Fruit fly (Drosophila melanogaster): ENCODE measurements around the gene CG8620.

dm6 chr3L:7153634-7154033 is 4.3 kb upstream of the CG8620 start:
- TF ChIP-seq CG17186 (GFP tag; optimal IDR thresholded peaks at IDR 0.05) (no peak), dm (GFP tag; optimal IDR thresholded peaks at IDR 0.05) (no peak), gcm (GFP tag; optimal IDR thresholded peaks at IDR 0.05) (no peak), CG10366 (GFP tag; IDR thresholded peaks at IDR 0.05) (no peak), Oli (tag; optimal IDR thresholded peaks at IDR 0.05) (peak; percentile 22), CG15696 (tag; optimal IDR thresholded peaks at IDR 0.05) (no peak), CG15269 (tag; optimal IDR thresholded peaks at IDR 0.05) (peak; percentile 11), CG6654 (GFP tag; optimal IDR thresholded peaks at IDR 0.05) (no peak), CG8359 (GFP tag; optimal IDR thresholded peaks at IDR 0.05; ENCODE audit: borderline replicate concordance) (no peak), crc (GFP tag; optimal IDR thresholded peaks at IDR 0.05) (no peak), CG9437 (GFP tag; optimal IDR thresholded peaks at IDR 0.05) (no peak), tna (GFP tag; IDR thresholded peaks at IDR 0.05; ENCODE audit: partially characterized antibody) (no peak)
